Worm (Caenorhabditis elegans) whole organism, L1 larva: ENCODE measurements around the gene heh-1.

Source experiments
- ceh-82 ChIP-seq, 3 experiments: fragments of 150-350 bp in 1 of 3; sonication (generic microtip) in 2 of 3; optimal IDR thresholded peaks; 2 replicates each; lab custom pipeline; 2014 to 2017; ENCODE audit warnings: missing biosample characterization in 3 of 3, missing genetic modification characterization in 3 of 3
- fkh-10 ChIP-seq: sonication (generic microtip); optimal IDR thresholded peaks from 2 replicates; lab custom pipeline; 2017; ENCODE audit warnings: missing biosample characterization, missing genetic modification reagents, missing genetic modification characterization
- nhr-20 ChIP-seq: sonication (generic microtip); optimal IDR thresholded peaks from 2 replicates; lab custom pipeline; 2016; ENCODE audit warnings: mild to moderate bottlenecking, missing genetic modification characterization, missing compliant biosample characterization
- pag-3 ChIP-seq: sonication (generic microtip); optimal IDR thresholded peaks from 2 replicates; lab custom pipeline; 2017; ENCODE audit warnings: missing genetic modification characterization, mild to moderate bottlenecking, missing compliant biosample characterization, antibody characterized with exemption, borderline replicate concordance; ENCODE audit not compliant: insufficient read depth
- pqm-1 ChIP-seq: sonication (generic microtip); optimal IDR thresholded peaks from 3 replicates; lab custom pipeline; 2017; ENCODE audit warnings: missing biosample characterization, missing genetic modification characterization
- sptf-1 ChIP-seq: fragments of 150-350 bp; optimal IDR thresholded peaks from 2 replicates; lab custom pipeline; 2014; ENCODE audit warnings: missing biosample characterization, missing genetic modification characterization

DNA sequence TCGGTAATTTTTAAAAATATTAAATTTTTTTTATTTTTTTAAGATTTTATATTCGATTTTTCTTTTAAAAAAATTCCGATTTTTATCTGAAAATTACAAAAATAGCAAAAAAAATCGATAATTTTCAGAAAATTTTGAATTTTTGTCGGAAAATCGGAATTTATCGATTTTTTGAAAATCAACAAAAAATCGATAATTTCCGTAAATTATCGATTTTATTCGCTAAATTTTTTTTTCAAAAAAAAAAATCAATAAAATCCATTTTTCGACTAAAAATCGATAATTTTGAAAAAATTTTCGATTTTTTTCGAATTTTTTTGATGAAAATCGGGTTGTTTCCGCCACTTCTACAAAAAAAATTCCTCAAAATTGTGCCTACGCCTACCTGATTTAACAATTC lies 43.1 kb upstream of the heh-1 start:
- TF ChIP-seq pqm-1 (tag; lab: Kevin White, UChicago): no peak
- no peak for TF ChIP-seq pag-3 (tag; lab: Kevin White, UChicago)
- TF ChIP-seq ceh-82 (tag; optimal IDR thresholded peaks at IDR 0.05; lab: Kevin White, UChicago): no peak
- no peak for TF ChIP-seq fkh-10 (GFP tag; lab: Kevin White, UChicago)
- no peak for TF ChIP-seq nhr-20 (tag; lab: Kevin White, UChicago)
- TF ChIP-seq sptf-1 (tag; lab: Kevin White, UChicago): no peak
